Fruit fly (Drosophila melanogaster): ENCODE measurements around the gene Spt6.
A peak's percentile ranks its signal among the peaks of the same experiment; 100 is the strongest.

Spt6 gene

DNA sequence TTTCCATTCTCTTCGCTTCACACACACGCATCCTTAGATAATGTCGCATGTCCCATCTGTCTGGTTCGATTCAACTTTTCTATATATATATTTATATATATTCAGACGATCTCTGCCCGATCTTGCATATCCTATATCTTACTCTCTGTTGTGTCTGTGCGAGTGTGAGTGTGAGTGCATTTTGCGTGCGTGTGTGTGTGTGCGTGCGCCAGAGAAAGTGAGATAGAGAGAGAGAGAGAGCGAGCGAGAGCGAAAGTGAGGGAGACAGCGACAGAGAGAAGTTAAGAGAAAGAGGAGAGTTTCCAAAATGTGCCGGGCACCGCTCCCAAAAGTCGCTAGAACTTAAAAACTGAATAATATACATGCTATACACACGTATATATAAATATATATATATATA is 35.8 kb upstream of the Spt6 start:
- no peak for TF ChIP-seq CG9948 (tag; optimal IDR thresholded peaks at IDR 0.05)
- no peak for TF ChIP-seq CG12605 (GFP tag; IDR thresholded peaks at IDR 0.05)
- TF ChIP-seq EcR (GFP tag; optimal IDR thresholded peaks at IDR 0.05) = no peak
- no peak for TF ChIP-seq rn (GFP tag; IDR thresholded peaks at IDR 0.05)
- TF ChIP-seq Pif1B (GFP tag; optimal IDR thresholded peaks at IDR 0.05) = no peak
- no peak for TF ChIP-seq CG34367 (tag; optimal IDR thresholded peaks at IDR 0.05)
- TF ChIP-seq CG4496 (GFP tag; IDR thresholded peaks at IDR 0.05) = no peak
- TF ChIP-seq CG8301 (tag; optimal IDR thresholded peaks at IDR 0.05) = no peak

DNA sequence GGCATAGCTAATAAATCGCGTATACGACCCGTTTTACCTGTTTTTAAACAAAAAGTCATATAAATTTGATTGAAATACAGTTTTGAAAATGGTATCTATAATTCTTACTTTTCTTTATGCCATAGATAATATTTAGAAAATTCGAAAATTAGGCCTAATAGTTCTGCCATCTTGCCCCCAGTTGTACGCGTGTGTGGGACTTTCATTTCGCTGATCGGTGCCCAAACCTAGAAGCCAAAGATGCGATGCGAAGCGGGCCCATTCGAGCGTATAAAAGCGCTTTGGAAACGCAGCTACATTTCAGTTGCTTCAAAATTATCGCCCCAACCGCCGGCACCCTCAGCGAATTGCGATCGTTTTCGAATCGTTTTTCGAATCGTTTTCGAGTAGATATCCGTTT is 30.6 kb upstream of the Spt6 start, which contains the start of gene CG14445:
Gene CG14445, plus strand, starts transcription at position 301 of the 400 bp plus-strand sequence.
- TF ChIP-seq CG14655 (GFP tag; optimal IDR thresholded peaks at IDR 0.05) (no peak), CG34367 (tag; optimal IDR thresholded peaks at IDR 0.05) (no peak), gl (tag; optimal IDR thresholded peaks at IDR 0.05) (no peak), CG8301 (tag; optimal IDR thresholded peaks at IDR 0.05) (no peak), Pif1B (GFP tag; optimal IDR thresholded peaks at IDR 0.05) (no peak), CG17806 (tag; optimal IDR thresholded peaks at IDR 0.05) (no peak), fd96Ca (GFP tag; IDR thresholded peaks at IDR 0.05) (no peak), CG12605 (GFP tag; IDR thresholded peaks at IDR 0.05) (no peak), Ets98B (GFP tag; IDR thresholded peaks at IDR 0.05) (no peak), D1 (tag; optimal IDR thresholded peaks at IDR 0.05) (no peak), CG9948 (tag; optimal IDR thresholded peaks at IDR 0.05) (no peak), EcR (GFP tag; optimal IDR thresholded peaks at IDR 0.05) (no peak)

DNA sequence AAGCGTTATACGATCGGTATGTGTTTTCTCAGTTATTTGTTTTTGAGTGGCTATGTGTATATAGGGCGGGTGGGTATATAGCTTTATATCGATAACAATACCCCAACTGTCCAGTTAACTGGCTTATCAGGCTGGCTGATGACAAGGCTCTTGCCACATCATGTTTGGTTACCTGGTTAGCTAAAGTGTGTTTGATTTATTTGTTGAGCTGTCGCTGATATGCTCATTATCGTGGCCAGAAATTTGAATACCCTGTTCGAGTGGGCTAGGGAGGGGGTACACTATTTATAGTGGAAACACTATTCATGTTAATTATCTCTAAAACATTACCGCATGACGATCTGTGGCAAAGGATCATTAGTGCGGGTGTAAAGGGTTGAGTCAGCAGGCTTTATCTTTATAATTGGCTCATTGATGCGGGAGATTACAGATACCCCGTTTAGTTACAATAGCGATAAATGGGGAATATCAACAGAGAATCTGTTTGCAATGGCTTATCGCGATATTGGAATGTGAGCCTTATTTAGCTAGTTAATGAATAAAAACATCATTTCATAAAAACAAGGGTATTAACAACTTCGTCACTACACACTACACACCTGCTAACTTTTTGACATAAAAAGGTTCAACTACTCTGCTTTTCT is 14.6 kb upstream of the Spt6 start:
- TF ChIP-seq Snoo (tag; optimal IDR thresholded peaks at IDR 0.05) (no peak), Pif1B (GFP tag; optimal IDR thresholded peaks at IDR 0.05) (no peak), CG12605 (GFP tag; IDR thresholded peaks at IDR 0.05) (no peak), fd96Ca (GFP tag; IDR thresholded peaks at IDR 0.05) (no peak), CG9948 (tag; optimal IDR thresholded peaks at IDR 0.05) (no peak), gl (tag; optimal IDR thresholded peaks at IDR 0.05) (no peak), CG32121 (GFP tag; IDR thresholded peaks at IDR 0.05) (no peak), D1 (tag; optimal IDR thresholded peaks at IDR 0.05) (no peak), CG10348 (GFP tag; IDR thresholded peaks at IDR 0.05) (no peak), CG17806 (tag; optimal IDR thresholded peaks at IDR 0.05) (no peak), Pif1A (GFP tag; optimal IDR thresholded peaks at IDR 0.05) (no peak), rn (GFP tag; IDR thresholded peaks at IDR 0.05) (no peak), CG8159 (tag; optimal IDR thresholded peaks at IDR 0.05) (no peak), CG8301 (tag; optimal IDR thresholded peaks at IDR 0.05) (no peak), CG34367 (tag; optimal IDR thresholded peaks at IDR 0.05) (no peak), EcR (GFP tag; optimal IDR thresholded peaks at IDR 0.05) (no peak), CG15710 (tag; optimal IDR thresholded peaks at IDR 0.05) (no peak), CG14655 (GFP tag; optimal IDR thresholded peaks at IDR 0.05) (no peak), CG4496 (GFP tag; IDR thresholded peaks at IDR 0.05) (no peak)

DNA sequence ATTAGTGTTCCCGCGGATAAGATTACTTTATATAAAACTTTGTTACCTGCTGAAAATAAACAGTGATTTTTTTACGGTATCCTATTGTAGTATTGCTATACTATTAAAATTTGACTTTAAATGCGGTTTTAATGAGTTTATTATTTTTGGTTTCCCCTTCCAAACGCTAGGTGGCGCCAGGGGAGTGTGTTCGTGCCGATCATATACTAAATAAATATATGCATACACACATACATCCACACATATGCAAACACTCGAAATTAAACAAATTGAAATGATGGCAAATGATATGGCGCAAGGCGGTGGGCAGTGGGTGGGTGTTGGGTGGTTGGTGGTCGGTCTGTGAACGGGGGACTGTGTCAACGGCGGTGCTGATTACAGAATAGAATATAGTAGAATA is 13.9 kb upstream of the Spt6 start:
- no peak for TF ChIP-seq CG32121 (GFP tag; IDR thresholded peaks at IDR 0.05)
- no peak for TF ChIP-seq CG8159 (tag; optimal IDR thresholded peaks at IDR 0.05)
- no peak for TF ChIP-seq fd96Ca (GFP tag; IDR thresholded peaks at IDR 0.05)
- no peak for TF ChIP-seq CG8301 (tag; optimal IDR thresholded peaks at IDR 0.05)

DNA sequence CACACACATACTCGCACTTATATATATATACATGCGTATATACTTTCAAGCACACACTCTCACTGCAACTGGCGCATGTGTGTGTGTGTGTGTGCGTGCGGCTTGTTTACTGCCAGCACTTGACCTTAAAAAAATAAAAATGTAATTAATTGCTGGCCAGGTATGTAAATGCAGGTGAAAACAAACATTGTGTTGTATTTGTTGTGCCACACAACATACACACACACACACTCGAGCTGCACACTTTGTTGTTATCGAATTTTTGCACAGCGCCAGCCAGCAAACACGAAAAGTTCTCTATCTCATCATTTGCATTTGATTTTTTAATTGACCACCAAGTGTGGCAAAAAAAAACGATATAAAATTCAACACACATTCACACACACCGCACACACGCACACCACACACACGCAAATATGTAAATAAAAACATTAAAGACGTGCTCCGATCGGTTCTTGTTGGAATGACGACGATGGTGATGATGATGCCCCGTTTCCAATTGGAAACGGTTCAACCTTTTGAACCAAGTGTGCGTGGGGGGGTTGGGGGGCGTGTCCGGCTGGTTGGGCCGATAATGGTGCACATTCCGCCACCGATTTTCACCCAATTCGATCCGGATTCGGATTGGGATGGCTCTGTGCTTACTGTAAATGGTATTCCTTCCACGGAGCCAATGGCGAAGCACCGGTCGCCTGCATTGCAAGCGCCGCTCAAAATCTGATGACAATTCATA is 12.8 kb upstream of the Spt6 start:
- no peak for TF ChIP-seq CG34367 (tag; optimal IDR thresholded peaks at IDR 0.05)
- TF ChIP-seq fd96Ca (GFP tag; IDR thresholded peaks at IDR 0.05) = 0 out of 3 replicates have a peak, but pooled peaks have one; percentile 29
- TF ChIP-seq CG12605 (GFP tag; IDR thresholded peaks at IDR 0.05) = no peak
- 0 out of 3 replicates have a peak, but pooled peaks have one; percentile 34 for TF ChIP-seq CG4496 (GFP tag; IDR thresholded peaks at IDR 0.05)

DNA sequence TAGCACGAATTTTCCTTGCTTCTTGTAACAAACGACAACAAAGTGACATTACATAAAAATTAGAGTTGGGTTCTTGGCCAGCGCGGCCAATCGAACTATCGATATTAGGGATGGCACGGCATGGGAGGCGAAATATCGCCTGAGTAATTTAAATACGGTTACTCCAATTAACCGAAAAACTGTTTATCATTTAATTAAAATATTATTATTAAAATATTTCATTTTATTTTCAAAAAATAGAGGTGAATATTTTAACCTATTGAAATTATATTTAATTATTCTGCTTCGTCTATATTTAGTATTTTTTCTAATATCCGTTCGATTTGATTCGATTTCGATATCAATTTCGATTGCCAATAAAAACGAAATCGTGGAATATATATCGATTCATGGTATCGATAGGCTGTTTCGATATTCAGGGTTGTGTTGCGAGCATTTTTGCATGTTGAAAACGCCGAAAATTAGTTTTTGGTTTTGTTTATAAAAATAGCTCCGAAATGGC is 12.1 kb upstream of the Spt6 start, which contains the start of the genes Rbcn-3A and Spx:
Gene Rbcn-3A, minus strand, starts transcription at position 74 of the 502 bp plus-strand sequence.
Gene Spx, plus strand, starts transcription at position 409 of the 502 bp plus-strand sequence.
- TF ChIP-seq CG12605 (GFP tag; IDR thresholded peaks at IDR 0.05) (no peak), CG15710 (tag; optimal IDR thresholded peaks at IDR 0.05) (peak; percentile 11), Pif1B (GFP tag; optimal IDR thresholded peaks at IDR 0.05) (peak; percentile 6), CG17806 (tag; optimal IDR thresholded peaks at IDR 0.05) (no peak)

DNA sequence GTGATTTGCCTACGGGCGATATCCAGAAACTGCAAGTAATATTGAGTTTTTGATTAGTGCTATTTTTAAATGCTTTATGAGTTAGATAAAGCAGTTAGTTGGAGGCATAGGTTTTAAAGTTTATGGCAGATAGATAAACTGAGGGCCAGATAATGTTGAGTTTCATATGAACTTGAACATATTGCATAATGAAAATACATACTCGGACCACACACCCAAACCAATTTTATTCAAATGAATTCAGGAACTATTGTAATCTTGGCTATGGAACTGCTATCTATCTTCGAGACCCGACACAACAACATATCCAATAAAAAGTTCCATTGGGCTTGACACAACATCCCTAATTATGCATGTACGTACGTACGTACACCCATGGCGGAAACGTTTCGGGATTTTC is 7.9 kb upstream of the Spt6 start:
- TF ChIP-seq CG9948 (tag; optimal IDR thresholded peaks at IDR 0.05) (no peak), Pif1A (GFP tag; optimal IDR thresholded peaks at IDR 0.05) (no peak), Pif1B (GFP tag; optimal IDR thresholded peaks at IDR 0.05) (no peak), CG13204 (GFP tag; optimal IDR thresholded peaks at IDR 0.05) (no peak), CG32121 (GFP tag; IDR thresholded peaks at IDR 0.05) (no peak), CG34367 (tag; optimal IDR thresholded peaks at IDR 0.05) (no peak), CG14655 (GFP tag; optimal IDR thresholded peaks at IDR 0.05) (no peak), CG8301 (tag; optimal IDR thresholded peaks at IDR 0.05) (no peak), fd96Ca (GFP tag; IDR thresholded peaks at IDR 0.05) (no peak), CG15710 (tag; optimal IDR thresholded peaks at IDR 0.05) (no peak), CG8159 (tag; optimal IDR thresholded peaks at IDR 0.05) (no peak), gl (tag; optimal IDR thresholded peaks at IDR 0.05) (no peak), D1 (tag; optimal IDR thresholded peaks at IDR 0.05) (no peak), rn (GFP tag; IDR thresholded peaks at IDR 0.05) (no peak), CG12605 (GFP tag; IDR thresholded peaks at IDR 0.05) (no peak), CG10348 (GFP tag; IDR thresholded peaks at IDR 0.05) (no peak), Snoo (tag; optimal IDR thresholded peaks at IDR 0.05) (no peak)

Measured in whole organism, pupa.